Worm (Caenorhabditis elegans) whole organism, L3 larva: ENCODE data around the gene rsks-1.

Source experiments
- R02D3.7 ChIP-seq: fragments of 150-350 bp; optimal IDR thresholded peaks from 2 replicates; lab custom pipeline; 2014; ENCODE audit warnings: missing biosample characterization, missing genetic modification characterization
- ZK546.5 ChIP-seq: sonication (generic microtip); optimal IDR thresholded peaks from 2 replicates; lab custom pipeline; 2017; ENCODE audit warnings: missing biosample characterization, missing genetic modification characterization
- aly-2 ChIP-seq: fragments of 150-350 bp; optimal IDR thresholded peaks from 2 replicates; lab custom pipeline; 2014; ENCODE audit warnings: missing biosample characterization, missing genetic modification characterization
- ama-1 ChIP-seq: fragments of 150-350 bp; optimal IDR thresholded peaks from 2 replicates; lab custom pipeline; 2018
- ceh-16 ChIP-seq: sonication (generic microtip); optimal IDR thresholded peaks from 2 replicates; lab custom pipeline; 2017; ENCODE audit warnings: missing biosample characterization, missing genetic modification characterization
- ceh-28 ChIP-seq: fragments of 150-350 bp; optimal IDR thresholded peaks from 2 replicates; lab custom pipeline; 2014; ENCODE audit warnings: missing biosample characterization, missing genetic modification reagents, missing genetic modification characterization
- ceh-82 ChIP-seq: fragments of 150-350 bp; optimal IDR thresholded peaks from 2 replicates; lab custom pipeline; 2014; ENCODE audit warnings: missing biosample characterization, missing genetic modification characterization
- daf-12 ChIP-seq: fragments of 150-350 bp; optimal IDR thresholded peaks from 2 replicates; lab custom pipeline; 2014; ENCODE audit warnings: missing biosample characterization, missing genetic modification reagents, missing genetic modification characterization
- egl-5 ChIP-seq: fragments of 150-350 bp; optimal IDR thresholded peaks from 2 replicates; lab custom pipeline; 2017; ENCODE audit warnings: missing biosample characterization, missing genetic modification reagents, missing genetic modification characterization, inconsistent platforms
- elt-1 ChIP-seq: fragments of 150-350 bp; optimal IDR thresholded peaks from 2 replicates; lab custom pipeline; 2014; ENCODE audit warnings: missing biosample characterization, missing genetic modification characterization
- elt-2 ChIP-seq: sonication (generic microtip); optimal IDR thresholded peaks from 2 replicates; lab custom pipeline; 2016; ENCODE audit warnings: missing genetic modification reagents, mild to moderate bottlenecking, missing genetic modification characterization, missing compliant biosample characterization
- elt-3 ChIP-seq, 3 experiments: fragments of 150-350 bp in 1 of 3; sonication (generic microtip) in 2 of 3; optimal IDR thresholded peaks; 2 replicates in 2 of 3; 4 replicates in 1 of 3; lab custom pipeline; 2014 to 2017; ENCODE audit warnings: missing biosample characterization in 3 of 3, missing genetic modification characterization in 3 of 3
- eor-1 ChIP-seq, 2 experiments: fragments of 150-350 bp; optimal IDR thresholded peaks; 2 replicates each; lab custom pipeline; 2014 to 2018; ENCODE audit warnings: missing biosample characterization in 2 of 2, missing genetic modification characterization in 2 of 2
- fkh-10 ChIP-seq: sonication (generic microtip); optimal IDR thresholded peaks from 2 replicates; lab custom pipeline; 2017; ENCODE audit warnings: missing biosample characterization, missing genetic modification reagents, missing genetic modification characterization
- hmg-11 ChIP-seq: sonication (generic microtip); optimal IDR thresholded peaks from 2 replicates; lab custom pipeline; 2016; ENCODE audit warnings: missing genetic modification characterization, missing compliant biosample characterization
- jun-1 ChIP-seq: fragments of 150-350 bp; optimal IDR thresholded peaks from 2 replicates; lab custom pipeline; 2014; ENCODE audit warnings: missing biosample characterization, missing genetic modification reagents, missing genetic modification characterization
- lin-15B ChIP-seq: fragments of 150-350 bp; optimal IDR thresholded peaks from 2 replicates; lab custom pipeline; 2014; ENCODE audit warnings: missing biosample characterization, missing genetic modification characterization
- lin-39 ChIP-seq: fragments of 150-350 bp; optimal IDR thresholded peaks from 2 replicates; lab custom pipeline; 2018; ENCODE audit warnings: missing biosample characterization, missing genetic modification reagents, missing genetic modification characterization
- mdl-1 ChIP-seq: fragments of 150-350 bp; optimal IDR thresholded peaks from 2 replicates; lab custom pipeline; 2014; ENCODE audit warnings: missing biosample characterization, missing genetic modification characterization
- mml-1 ChIP-seq: fragments of 150-350 bp; sonication (generic microtip); optimal IDR thresholded peaks from 3 replicates; lab custom pipeline; 2014; ENCODE audit warnings: missing biosample characterization, missing genetic modification characterization
- nfya-1 ChIP-seq: sonication (generic microtip); optimal IDR thresholded peaks from 2 replicates; lab custom pipeline; 2017; ENCODE audit warnings: missing genetic modification characterization, mild to moderate bottlenecking, missing compliant biosample characterization, antibody characterized with exemption, moderate library complexity; ENCODE audit not compliant: insufficient read depth
- nhr-11 ChIP-seq: fragments of 150-350 bp; optimal IDR thresholded peaks from 2 replicates; lab custom pipeline; 2014; ENCODE audit warnings: missing biosample characterization, missing genetic modification characterization
- nhr-12 ChIP-seq: fragments of 150-350 bp; optimal IDR thresholded peaks from 2 replicates; lab custom pipeline; 2014; ENCODE audit warnings: missing biosample characterization, missing genetic modification characterization
- nhr-23 ChIP-seq: fragments of 150-350 bp; optimal IDR thresholded peaks from 2 replicates; lab custom pipeline; 2014; ENCODE audit warnings: missing biosample characterization, missing genetic modification reagents, missing genetic modification characterization
- nhr-25 ChIP-seq: sonication (generic microtip); optimal IDR thresholded peaks from 2 replicates; lab custom pipeline; 2017; ENCODE audit warnings: missing biosample characterization, missing genetic modification characterization
- nhr-28 ChIP-seq: fragments of 150-350 bp; optimal IDR thresholded peaks from 2 replicates; lab custom pipeline; 2014; ENCODE audit warnings: missing biosample characterization, missing genetic modification characterization
- nhr-43 ChIP-seq: sonication (generic microtip); optimal IDR thresholded peaks from 2 replicates; lab custom pipeline; 2016; ENCODE audit warnings: mild to moderate bottlenecking, missing genetic modification characterization, missing compliant biosample characterization; ENCODE audit not compliant: poor library complexity, severe bottlenecking
- nhr-67 ChIP-seq: fragments of 150-350 bp; optimal IDR thresholded peaks from 2 replicates; lab custom pipeline; 2014; ENCODE audit warnings: missing biosample characterization, missing genetic modification characterization
- nhr-76 ChIP-seq: fragments of 150-350 bp; sonication (generic microtip); optimal IDR thresholded peaks from 5 replicates; lab custom pipeline; 2014; ENCODE audit warnings: missing biosample characterization, missing genetic modification characterization
- nhr-77 ChIP-seq: fragments of 150-350 bp; optimal IDR thresholded peaks from 2 replicates; lab custom pipeline; 2014; ENCODE audit warnings: missing biosample characterization, missing genetic modification characterization
- pha-4 ChIP-seq: fragments of 150-350 bp; optimal IDR thresholded peaks from 2 replicates; lab custom pipeline; 2014; ENCODE audit warnings: missing biosample characterization, missing genetic modification reagents, missing genetic modification characterization
- pqm-1 ChIP-seq: fragments of 150-350 bp; optimal IDR thresholded peaks from 2 replicates; lab custom pipeline; 2017; ENCODE audit warnings: missing biosample characterization, missing genetic modification characterization, inconsistent platforms
- sea-2 ChIP-seq: fragments of 150-350 bp; sonication (generic microtip); optimal IDR thresholded peaks from 4 replicates; lab custom pipeline; 2014; ENCODE audit warnings: missing biosample characterization, missing genetic modification reagents, missing genetic modification characterization
- skn-1 ChIP-seq: fragments of 150-350 bp; optimal IDR thresholded peaks from 2 replicates; lab custom pipeline; 2014; ENCODE audit warnings: missing biosample characterization, missing genetic modification characterization
- tbx-2 ChIP-seq: sonication (generic microtip); optimal IDR thresholded peaks from 2 replicates; lab custom pipeline; 2016; ENCODE audit warnings: mild to moderate bottlenecking, missing genetic modification characterization, missing compliant biosample characterization
- unc-39 ChIP-seq: sonication (generic microtip); optimal IDR thresholded peaks from 4 replicates; lab custom pipeline; 2017; ENCODE audit warnings: missing biosample characterization, missing genetic modification characterization
- unc-62 ChIP-seq: fragments of 150-350 bp; sonication (generic microtip); optimal IDR thresholded peaks from 4 replicates; lab custom pipeline; 2014; ENCODE audit warnings: missing biosample characterization, missing genetic modification reagents, missing genetic modification characterization
- zag-1 ChIP-seq: fragments of 150-350 bp; optimal IDR thresholded peaks from 2 replicates; lab custom pipeline; 2014; ENCODE audit warnings: missing biosample characterization, missing genetic modification characterization

Gene rsks-1

ce11 chrIII:11244820-11245219, at the start of gene rsks-1:
rsks-1 (plus strand) TSS chrIII:11245120.
- no peak for TF ChIP-seq pqm-1 (tag; lab: Kevin White, UChicago)
- no peak for TF ChIP-seq nhr-23 (tag; lab: Kevin White, UChicago)
- no peak for TF ChIP-seq R02D3.7 (tag; lab: Kevin White, UChicago)
- no peak for TF ChIP-seq nhr-67 (tag; lab: Kevin White, UChicago)

- TF ChIP-seq nhr-11 (tag; lab: Kevin White, UChicago), result no peak
- TF ChIP-seq, all 47 proteins: peak for 0
Observed at ce11 chrIII:11195140-11195539, 49.8 kb upstream of the rsks-1 start, which contains the start of gene tra-1. tra-1 (minus strand) TSS chrIII:11195201.

ce11 chrIII:11195553-11195952, 49.4 kb upstream of the rsks-1 start:
- TF ChIP-seq elt-2 (tag; lab: Kevin White, UChicago), result peak; percentile 89
- TF ChIP-seq pha-4, result peak; percentile 12
- TF ChIP-seq eor-1 (tag; optimal IDR thresholded peaks at IDR 0.05; lab: Kevin White, UChicago), result no peak
- TF ChIP-seq pqm-1 (tag; lab: Kevin White, UChicago), result peak; percentile 54
- TF ChIP-seq nhr-28 (tag; lab: Kevin White, UChicago), result no peak
- TF ChIP-seq mdl-1 (tag; lab: Kevin White, UChicago), result no peak
- TF ChIP-seq ama-1 (lab: Kevin White, UChicago), result no peak
- no peak for TF ChIP-seq egl-5 (tag; lab: Kevin White, UChicago)
- TF ChIP-seq R02D3.7 (tag; lab: Kevin White, UChicago), result no peak
- TF ChIP-seq fkh-10 (GFP tag; lab: Kevin White, UChicago), result no peak
- TF ChIP-seq sea-2 (GFP tag; lab: Kevin White, UChicago), result no peak
- TF ChIP-seq, all 47 proteins: peak for 3

DNA sequence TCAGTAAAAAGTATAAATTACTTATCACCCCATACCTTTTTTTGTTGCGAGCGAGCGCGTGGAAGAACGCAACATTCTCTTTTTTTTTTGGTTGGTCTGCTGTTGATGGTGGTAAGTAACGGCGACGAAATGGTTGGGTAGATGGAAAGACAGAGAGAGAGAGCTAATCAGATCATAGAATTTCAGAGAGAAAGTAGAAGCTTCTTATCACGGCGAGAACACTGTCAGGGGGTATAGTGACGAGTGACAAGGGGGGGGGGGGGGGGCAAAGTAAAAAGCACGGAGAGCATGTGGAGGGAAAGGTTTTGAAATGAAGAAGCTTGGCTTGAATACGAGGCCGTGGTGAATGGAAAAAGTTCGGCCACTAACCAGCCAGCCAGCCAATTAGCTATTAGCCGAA, 47.6 kb upstream of the rsks-1 start:
- no peak for TF ChIP-seq nhr-25
- TF ChIP-seq unc-39 (tag; lab: Kevin White, UChicago), result no peak
- TF ChIP-seq ceh-82 (tag; lab: Kevin White, UChicago), result no peak
- no peak for TF ChIP-seq nhr-43 (tag; lab: Kevin White, UChicago)
- TF ChIP-seq daf-12, result no peak
- no peak for TF ChIP-seq skn-1 (tag; lab: Kevin White, UChicago)
- TF ChIP-seq aly-2 (tag; lab: Kevin White, UChicago), result no peak
- no peak for TF ChIP-seq nhr-77 (tag; lab: Kevin White, UChicago)
- no peak for TF ChIP-seq nhr-12 (tag; lab: Kevin White, UChicago)
- TF ChIP-seq nhr-28 (tag; lab: Kevin White, UChicago), result no peak
- TF ChIP-seq pqm-1 (tag; lab: Kevin White, UChicago), result peak; percentile 76
- TF ChIP-seq lin-39, result no peak
- TF ChIP-seq fkh-10 (GFP tag; lab: Kevin White, UChicago), result no peak
- TF ChIP-seq hmg-11 (tag; lab: Kevin White, UChicago), result no peak
- TF ChIP-seq elt-1 (tag; lab: Kevin White, UChicago), result no peak
- TF ChIP-seq pha-4, result peak; percentile 4
- TF ChIP-seq R02D3.7 (tag; lab: Kevin White, UChicago), result no peak
- no peak for TF ChIP-seq jun-1 (tag; lab: Kevin White, UChicago)
- TF ChIP-seq elt-2 (tag; lab: Kevin White, UChicago), result peak; percentile 89
- TF ChIP-seq lin-15B (tag; lab: Kevin White, UChicago), result no peak
- peak; percentile 0 for TF ChIP-seq nfya-1 (tag; lab: Kevin White, UChicago)
- TF ChIP-seq tbx-2 (tag; lab: Kevin White, UChicago), result no peak
- TF ChIP-seq elt-3 (tag; optimal IDR thresholded peaks at IDR 0.05; lab: Kevin White, UChicago), result no peak
- no peak for TF ChIP-seq nhr-11 (tag; lab: Kevin White, UChicago)
- no peak for TF ChIP-seq sea-2 (GFP tag; lab: Kevin White, UChicago)
- TF ChIP-seq zag-1 (tag; lab: Kevin White, UChicago), result no peak
- no peak for TF ChIP-seq ceh-16 (tag; lab: Kevin White, UChicago)
- no peak for TF ChIP-seq unc-62 (GFP tag; lab: Kevin White, UChicago)
- TF ChIP-seq ZK546.5 (tag; lab: Kevin White, UChicago), result no peak
- no peak for TF ChIP-seq nhr-76 (tag; lab: Kevin White, UChicago)
- TF ChIP-seq mml-1, result no peak
- no peak for TF ChIP-seq mdl-1 (tag; lab: Kevin White, UChicago)
- TF ChIP-seq egl-5 (tag; lab: Kevin White, UChicago), result no peak
- TF ChIP-seq nhr-67 (tag; lab: Kevin White, UChicago), result no peak
- no peak for TF ChIP-seq ceh-28
